Worm (Caenorhabditis elegans) whole organism, late embryonic: ENCODE measurements around the gene dlat-1.

Source experiments
- fkh-10 ChIP-seq: fragments of 150-350 bp; optimal IDR thresholded peaks from 2 replicates; lab custom pipeline; 2014; ENCODE audit warnings: missing biosample characterization, missing genetic modification reagents, missing genetic modification characterization
- nfya-1 ChIP-seq: sonication (generic microtip); optimal IDR thresholded peaks from 2 replicates; lab custom pipeline; 2017; ENCODE audit warnings: missing genetic modification characterization, mild to moderate bottlenecking, missing compliant biosample characterization, antibody characterized with exemption, moderate library complexity
- unc-3 ChIP-seq, 2 experiments: fragments of 200-800 bp in 1 of 2; sonication (Bioruptor generic) in 1 of 2; sonication (generic microtip) in 1 of 2; conservative IDR thresholded peaks in 1 of 2; optimal IDR thresholded peaks in 1 of 2; 2 replicates each; pipeline versions ENCODE4 v1.3.6 to Lab custom; 2016 to 2022; ENCODE audit warnings: missing compliant biosample characterization in 2 of 2, missing genetic modification characterization in 2 of 2, missing genetic modification reagents in 1 of 2

DNA sequence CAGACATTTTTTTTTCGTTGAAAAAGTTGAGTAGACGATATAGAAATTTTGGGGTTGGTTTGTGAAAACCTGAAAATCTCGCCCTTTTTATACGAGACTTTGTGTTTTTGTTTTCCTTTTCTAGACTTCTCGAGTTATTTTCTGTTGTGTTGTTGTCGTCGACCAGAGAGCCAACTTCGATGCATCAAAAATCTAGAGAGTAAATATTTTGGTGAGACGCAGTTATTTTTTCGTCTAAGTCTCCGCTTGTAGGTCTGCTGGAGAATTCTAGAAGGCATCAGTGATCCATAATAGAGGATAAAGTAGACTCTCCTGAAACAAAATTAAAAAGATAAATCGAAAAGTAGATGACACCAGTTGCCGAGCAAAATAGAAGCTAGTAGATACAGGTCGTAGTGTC is 17.3 kb upstream of the dlat-1 start, which contains the start of gene F08H9.4:
- TF ChIP-seq nfya-1 (tag; lab: Kevin White, UChicago) (no peak), unc-3 (GFP tag; conservative IDR thresholded peaks at IDR 0.05; lab: Robert Waterston, UW) (no peak), unc-3 (tag; optimal IDR thresholded peaks at IDR 0.05; lab: Kevin White, UChicago) (no peak), fkh-10 (GFP tag; lab: Kevin White, UChicago) (no peak)
